Worm (Caenorhabditis elegans) whole organism, late embryonic: ENCODE measurements around the gene ttr-37.

Experiments used
- C38D4.7 ChIP-seq: fragments of 200-800 bp; sonication (Bioruptor generic); optimal IDR thresholded peaks from 2 replicates; lab custom pipeline; 2018; ENCODE audit warnings: mild to moderate bottlenecking, missing genetic modification characterization, moderate library complexity, missing compliant biosample characterization
- ceh-14 ChIP-seq: sonication (generic microtip); optimal IDR thresholded peaks from 2 replicates; lab custom pipeline; 2016; ENCODE audit warnings: missing genotype, missing genetic modification characterization, missing compliant biosample characterization
- ceh-31 ChIP-seq: sonication (generic microtip); optimal IDR thresholded peaks from 2 replicates; lab custom pipeline; 2016; ENCODE audit warnings: missing genetic modification characterization, missing compliant biosample characterization
- che-1 ChIP-seq: sonication (generic microtip); optimal IDR thresholded peaks from 2 replicates; lab custom pipeline; 2016; ENCODE audit warnings: mild to moderate bottlenecking, missing genetic modification characterization, missing compliant biosample characterization
- elt-2 ChIP-seq: sonication (generic microtip); optimal IDR thresholded peaks from 2 replicates; lab custom pipeline; 2016; ENCODE audit warnings: missing genetic modification reagents, missing genetic modification characterization, missing compliant biosample characterization
- lin-11 ChIP-seq: fragments of 200-800 bp; sonication (Bioruptor generic); optimal IDR thresholded peaks from 2 replicates; lab custom pipeline; 2018; ENCODE audit warnings: mild to moderate bottlenecking, missing genetic modification characterization, missing compliant biosample characterization
- nfya-1 ChIP-seq: sonication (generic microtip); optimal IDR thresholded peaks from 2 replicates; lab custom pipeline; 2017; ENCODE audit warnings: missing genetic modification characterization, mild to moderate bottlenecking, missing compliant biosample characterization, antibody characterized with exemption, moderate library complexity
- nhr-11 ChIP-seq: fragments of 150-350 bp; optimal IDR thresholded peaks from 2 replicates; lab custom pipeline; 2014; ENCODE audit warnings: missing biosample characterization, missing genetic modification characterization
- pqm-1 ChIP-seq: sonication (generic microtip); optimal IDR thresholded peaks from 2 replicates; lab custom pipeline; 2016; ENCODE audit warnings: missing genetic modification characterization, missing compliant biosample characterization
- syd-9 ChIP-seq: sonication (generic microtip); optimal IDR thresholded peaks from 2 replicates; lab custom pipeline; 2016; ENCODE audit warnings: mild to moderate bottlenecking, missing genetic modification characterization, moderate library complexity, missing compliant biosample characterization
- tbx-2 ChIP-seq: sonication (generic microtip); optimal IDR thresholded peaks from 2 replicates; lab custom pipeline; 2016; ENCODE audit warnings: missing genetic modification characterization, missing compliant biosample characterization
- unc-86 ChIP-seq: sonication (generic microtip); optimal IDR thresholded peaks from 2 replicates; lab custom pipeline; 2016; ENCODE audit warnings: missing genetic modification characterization, missing compliant biosample characterization

DNA sequence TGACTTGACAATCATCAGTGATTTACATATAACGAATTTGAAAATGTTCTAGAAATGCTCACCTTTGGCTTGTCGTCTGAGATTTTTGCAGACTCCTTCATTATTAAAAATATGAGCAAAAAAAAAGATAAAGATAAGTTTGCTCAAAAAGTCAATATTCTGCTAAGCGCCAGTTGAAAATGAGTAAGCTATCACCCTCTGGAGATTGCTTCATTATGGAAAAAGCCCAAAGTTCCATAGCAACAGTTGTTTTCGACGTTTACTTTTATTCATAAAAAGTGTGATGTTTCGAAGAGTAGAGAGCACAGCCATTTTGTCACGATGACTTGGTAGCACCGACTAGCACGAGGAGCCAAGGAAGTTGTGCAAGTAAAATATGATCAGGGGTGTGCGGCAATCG, 21.3 kb upstream of the ttr-37 start, which contains the start of gene F56C3.3:
- TF ChIP-seq unc-86 (tag; lab: Kevin White, UChicago) (no peak), C38D4.7 (no peak), che-1 (tag; lab: Kevin White, UChicago) (no peak), elt-2 (tag; lab: Kevin White, UChicago) (no peak), lin-11 (no peak), nhr-11 (no peak), tbx-2 (tag; lab: Kevin White, UChicago) (no peak), ceh-14 (tag; lab: Kevin White, UChicago) (no peak), nfya-1 (tag; lab: Kevin White, UChicago) (no peak), syd-9 (tag; lab: Kevin White, UChicago) (no peak), ceh-31 (tag; lab: Kevin White, UChicago) (no peak), pqm-1 (tag; lab: Kevin White, UChicago) (no peak)
